Worm (Caenorhabditis elegans) whole organism, L3 larva: ENCODE measurements around the gene puf-5.

Source experiments
- ZK546.5 ChIP-seq: sonication (generic microtip); optimal IDR thresholded peaks from 2 replicates; lab custom pipeline; 2017; ENCODE audit warnings: missing biosample characterization, missing genetic modification characterization
- ceh-16 ChIP-seq: sonication (generic microtip); optimal IDR thresholded peaks from 2 replicates; lab custom pipeline; 2017; ENCODE audit warnings: missing biosample characterization, missing genetic modification characterization
- ceh-28 ChIP-seq: fragments of 150-350 bp; optimal IDR thresholded peaks from 2 replicates; lab custom pipeline; 2014; ENCODE audit warnings: missing biosample characterization, missing genetic modification reagents, missing genetic modification characterization
- ceh-9 ChIP-seq: sonication (generic microtip); optimal IDR thresholded peaks from 2 replicates; lab custom pipeline; 2018; ENCODE audit warnings: missing biosample characterization, missing genetic modification characterization
- egl-27 ChIP-seq: sonication (generic microtip); optimal IDR thresholded peaks from 4 replicates; lab custom pipeline; 2017; ENCODE audit warnings: missing biosample characterization, missing genetic modification reagents, missing genetic modification characterization
- egl-5 ChIP-seq: fragments of 150-350 bp; optimal IDR thresholded peaks from 2 replicates; lab custom pipeline; 2017; ENCODE audit warnings: missing biosample characterization, missing genetic modification reagents, missing genetic modification characterization, inconsistent platforms
- elt-3 ChIP-seq, 3 experiments: fragments of 150-350 bp in 1 of 3; sonication (generic microtip) in 2 of 3; optimal IDR thresholded peaks; 2 replicates in 2 of 3; 4 replicates in 1 of 3; lab custom pipeline; 2014 to 2017; ENCODE audit warnings: missing biosample characterization in 3 of 3, missing genetic modification characterization in 3 of 3
- eor-1 ChIP-seq, 2 experiments: fragments of 150-350 bp; optimal IDR thresholded peaks; 2 replicates each; lab custom pipeline; 2014 to 2018; ENCODE audit warnings: missing biosample characterization in 2 of 2, missing genetic modification characterization in 2 of 2
- fkh-10 ChIP-seq: sonication (generic microtip); optimal IDR thresholded peaks from 2 replicates; lab custom pipeline; 2017; ENCODE audit warnings: missing biosample characterization, missing genetic modification reagents, missing genetic modification characterization
- fos-1 ChIP-seq: fragments of 150-350 bp; optimal IDR thresholded peaks from 2 replicates; lab custom pipeline; 2014; ENCODE audit warnings: missing biosample characterization, missing genetic modification characterization
- hmg-11 ChIP-seq: sonication (generic microtip); optimal IDR thresholded peaks from 2 replicates; lab custom pipeline; 2016; ENCODE audit warnings: missing genetic modification characterization, missing compliant biosample characterization
- jun-1 ChIP-seq: fragments of 150-350 bp; optimal IDR thresholded peaks from 2 replicates; lab custom pipeline; 2014; ENCODE audit warnings: missing biosample characterization, missing genetic modification reagents, missing genetic modification characterization
- lin-15B ChIP-seq: fragments of 150-350 bp; optimal IDR thresholded peaks from 2 replicates; lab custom pipeline; 2014; ENCODE audit warnings: missing biosample characterization, missing genetic modification characterization
- mdl-1 ChIP-seq: fragments of 150-350 bp; optimal IDR thresholded peaks from 2 replicates; lab custom pipeline; 2014; ENCODE audit warnings: missing biosample characterization, missing genetic modification characterization
- nfya-1 ChIP-seq: sonication (generic microtip); optimal IDR thresholded peaks from 2 replicates; lab custom pipeline; 2017; ENCODE audit warnings: missing genetic modification characterization, mild to moderate bottlenecking, missing compliant biosample characterization, antibody characterized with exemption, moderate library complexity; ENCODE audit not compliant: insufficient read depth
- nhr-25 ChIP-seq: sonication (generic microtip); optimal IDR thresholded peaks from 2 replicates; lab custom pipeline; 2017; ENCODE audit warnings: missing biosample characterization, missing genetic modification characterization
- nhr-43 ChIP-seq: sonication (generic microtip); optimal IDR thresholded peaks from 2 replicates; lab custom pipeline; 2016; ENCODE audit warnings: mild to moderate bottlenecking, missing genetic modification characterization, missing compliant biosample characterization; ENCODE audit not compliant: poor library complexity, severe bottlenecking
- nhr-67 ChIP-seq: fragments of 150-350 bp; optimal IDR thresholded peaks from 2 replicates; lab custom pipeline; 2014; ENCODE audit warnings: missing biosample characterization, missing genetic modification characterization
- nhr-76 ChIP-seq: fragments of 150-350 bp; sonication (generic microtip); optimal IDR thresholded peaks from 5 replicates; lab custom pipeline; 2014; ENCODE audit warnings: missing biosample characterization, missing genetic modification characterization
- pha-4 ChIP-seq: fragments of 150-350 bp; optimal IDR thresholded peaks from 2 replicates; lab custom pipeline; 2014; ENCODE audit warnings: missing biosample characterization, missing genetic modification reagents, missing genetic modification characterization
- pqm-1 ChIP-seq: fragments of 150-350 bp; optimal IDR thresholded peaks from 2 replicates; lab custom pipeline; 2017; ENCODE audit warnings: missing biosample characterization, missing genetic modification characterization, inconsistent platforms
- sea-2 ChIP-seq: fragments of 150-350 bp; sonication (generic microtip); optimal IDR thresholded peaks from 4 replicates; lab custom pipeline; 2014; ENCODE audit warnings: missing biosample characterization, missing genetic modification reagents, missing genetic modification characterization
- skn-1 ChIP-seq: fragments of 150-350 bp; optimal IDR thresholded peaks from 2 replicates; lab custom pipeline; 2014; ENCODE audit warnings: missing biosample characterization, missing genetic modification characterization
- snpc-4 ChIP-seq: fragments of 150-350 bp; optimal IDR thresholded peaks from 2 replicates; lab custom pipeline; 2014; ENCODE audit warnings: missing biosample characterization, missing genetic modification characterization
- tbx-2 ChIP-seq: sonication (generic microtip); optimal IDR thresholded peaks from 2 replicates; lab custom pipeline; 2016; ENCODE audit warnings: mild to moderate bottlenecking, missing genetic modification characterization, missing compliant biosample characterization
- unc-39 ChIP-seq: sonication (generic microtip); optimal IDR thresholded peaks from 4 replicates; lab custom pipeline; 2017; ENCODE audit warnings: missing biosample characterization, missing genetic modification characterization
- zag-1 ChIP-seq: fragments of 150-350 bp; optimal IDR thresholded peaks from 2 replicates; lab custom pipeline; 2014; ENCODE audit warnings: missing biosample characterization, missing genetic modification characterization
- ztf-4 ChIP-seq: fragments of 150-350 bp; optimal IDR thresholded peaks from 2 replicates; lab custom pipeline; 2014; ENCODE audit warnings: missing biosample characterization, missing genetic modification characterization

The puf-5 gene

ce11 chrII:8570977-8571376, 4.4 kb upstream of the puf-5 start, which contains the start of gene bcs-1:
TSS of gene bcs-1 (plus strand) at chrII:8571085.
- TF ChIP-seq snpc-4 (tag; lab: Kevin White, UChicago) = no peak
- TF ChIP-seq fkh-10 = no peak
- TF ChIP-seq ztf-4 (tag; lab: Kevin White, UChicago) = no peak
- TF ChIP-seq elt-3 (tag; optimal IDR thresholded peaks at IDR 0.05; lab: Kevin White, UChicago) = no peak
- TF ChIP-seq nhr-76 (tag; lab: Kevin White, UChicago) = no peak
- no peak for TF ChIP-seq unc-39
- TF ChIP-seq jun-1 (tag; lab: Kevin White, UChicago) = no peak
- TF ChIP-seq, all 47 proteins: peak for 0

- no peak for TF ChIP-seq fos-1 (tag; lab: Kevin White, UChicago)
- no peak for TF ChIP-seq egl-27 (tag; lab: Kevin White, UChicago)
- no peak for TF ChIP-seq fkh-10
- no peak for TF ChIP-seq lin-15B (tag; lab: Kevin White, UChicago)
- no peak for TF ChIP-seq ceh-16
Observed at ce11 chrII:8573044-8573443, 2.3 kb upstream of the puf-5 start, which contains the start of gene F54C9.7. TSS of gene F54C9.7 (plus strand) at chrII:8573344.

ce11 chrII:8577509-8578099, 2.3 kb downstream of the puf-5 start, which contains the start of gene F54C9.9:
TSS of gene F54C9.9 (plus strand) at chrII:8578049.
- TF ChIP-seq zag-1 = no peak
- peak; percentile 35 for TF ChIP-seq nhr-67 (tag; lab: Kevin White, UChicago)
- no peak for TF ChIP-seq ceh-16
- TF ChIP-seq ceh-9 (tag; lab: Kevin White, UChicago) = no peak
- TF ChIP-seq pha-4 (tag; lab: Kevin White, UChicago) = peak; percentile 71
- TF ChIP-seq jun-1 (tag; lab: Kevin White, UChicago) = no peak
- TF ChIP-seq nfya-1 (tag; lab: Kevin White, UChicago) = peak; percentile 21
- TF ChIP-seq lin-15B (tag; lab: Kevin White, UChicago) = peak; percentile 42
- no peak for TF ChIP-seq ceh-28 (tag; lab: Kevin White, UChicago)

ce11 chrII:8581700-8582099, 6.4 kb downstream of the puf-5 start, which contains the start of gene arl-1:
TSS of gene arl-1 (plus strand) at chrII:8582000.
- TF ChIP-seq mdl-1 (tag; lab: Kevin White, UChicago) = no peak
- TF ChIP-seq hmg-11 = no peak
- TF ChIP-seq ceh-9 (tag; lab: Kevin White, UChicago) = no peak
- TF ChIP-seq fkh-10 = no peak
- no peak for TF ChIP-seq ztf-4 (tag; lab: Kevin White, UChicago)
- no peak for TF ChIP-seq eor-1 (tag; optimal IDR thresholded peaks at IDR 0.05; lab: Kevin White, UChicago)
- TF ChIP-seq skn-1 (tag; lab: Kevin White, UChicago) = no peak
- TF ChIP-seq pqm-1 (tag; lab: Kevin White, UChicago) = no peak
- no peak for TF ChIP-seq nhr-43
- TF ChIP-seq elt-3 (tag; optimal IDR thresholded peaks at IDR 0.05; lab: Kevin White, UChicago) = no peak
- no peak for TF ChIP-seq nhr-25 (tag; lab: Kevin White, UChicago)
- no peak for TF ChIP-seq sea-2 (GFP tag; lab: Kevin White, UChicago)
- no peak for TF ChIP-seq egl-5 (tag; lab: Kevin White, UChicago)
- TF ChIP-seq nhr-76 (tag; lab: Kevin White, UChicago) = no peak
- TF ChIP-seq ZK546.5 (tag; lab: Kevin White, UChicago) = no peak
- no peak for TF ChIP-seq tbx-2

- no peak for TF ChIP-seq pha-4 (tag; lab: Kevin White, UChicago)
- no peak for TF ChIP-seq snpc-4 (tag; lab: Kevin White, UChicago)
- no peak for TF ChIP-seq ceh-28 (tag; lab: Kevin White, UChicago)
- no peak for TF ChIP-seq pqm-1 (tag; lab: Kevin White, UChicago)
Observed at ce11 chrII:8583035-8583434, 7.7 kb downstream of the puf-5 start.

ce11 chrII:8585036-8585627, 9.8 kb downstream of the puf-5 start, which contains the start of gene F54C9.11:
TSS of gene F54C9.11 (minus strand) at chrII:8585086.
- TF ChIP-seq egl-5 (tag; lab: Kevin White, UChicago) (peak; percentile 42), nfya-1 (tag; lab: Kevin White, UChicago) (peak; percentile 47), jun-1 (tag; lab: Kevin White, UChicago) (no peak)
